Fruit fly (Drosophila melanogaster): ENCODE results near the gene CG17568.

dm6 chr2L:19164933-19165813 lies 16.3 kb downstream of the CG17568 start:
- TF ChIP-seq gl (tag; optimal IDR thresholded peaks at IDR 0.05) (peak; percentile 85), Snoo (tag; optimal IDR thresholded peaks at IDR 0.05) (peak; percentile 96), CG14655 (GFP tag; optimal IDR thresholded peaks at IDR 0.05) (peak; percentile 98), CG32121 (GFP tag; IDR thresholded peaks at IDR 0.05) (peak; percentile 98), CG34367 (tag; optimal IDR thresholded peaks at IDR 0.05) (peak; percentile 84), rn (GFP tag; IDR thresholded peaks at IDR 0.05) (peak; percentile 96), CG10348 (GFP tag; IDR thresholded peaks at IDR 0.05) (peak; percentile 82), Pif1A (GFP tag; optimal IDR thresholded peaks at IDR 0.05) (peak; percentile 97), Ets98B (GFP tag; IDR thresholded peaks at IDR 0.05) (peak; percentile 99), CG12605 (GFP tag; IDR thresholded peaks at IDR 0.05) (peak; percentile 96), CG13204 (GFP tag; optimal IDR thresholded peaks at IDR 0.05) (peak; percentile 67)
